Fruit fly (Drosophila melanogaster) whole organism, embryonic: ENCODE measurements around the gene mtTFB2.
A peak's percentile ranks its signal among the peaks of the same experiment; 100 is the strongest.

Experiments
- Adf1 ChIP-seq: fragments of 200-800 bp; sonication (Bioruptor generic); IDR thresholded peaks from 2 replicates; pipeline ENCODE4 v1.3.6; 2022; ENCODE audit warnings: missing biosample characterization, missing genetic modification characterization
- Aef1 ChIP-seq: fragments of 200-800 bp; sonication (Bioruptor generic); IDR thresholded peaks from 3 replicates; pipeline ENCODE4 v1.3.6; 2022; ENCODE audit warnings: missing biosample characterization, missing genetic modification characterization
- Atf3 ChIP-seq: fragments of 200-800 bp; sonication (Bioruptor generic); optimal IDR thresholded peaks from 3 replicates; lab custom pipeline; 2016; ENCODE audit warnings: missing biosample characterization, missing genetic modification characterization
- CG10209 ChIP-seq: fragments of 200-800 bp; sonication (Bioruptor generic); optimal IDR thresholded peaks from 3 replicates; lab custom pipeline; 2017; ENCODE audit warnings: missing biosample characterization, mild to moderate bottlenecking, missing genetic modification characterization, missing genetic modification reagents
- CG12391 ChIP-seq: fragments of 200-800 bp; sonication (Bioruptor generic); optimal IDR thresholded peaks from 3 replicates; lab custom pipeline; 2018; ENCODE audit warnings: missing biosample characterization, mild to moderate bottlenecking, missing genetic modification characterization, moderate library complexity
- CG14667 ChIP-seq: fragments of 200-800 bp; sonication (Bioruptor generic); IDR thresholded peaks from 2 replicates; pipeline ENCODE4 v1.3.6; 2022; ENCODE audit warnings: missing biosample characterization, missing genetic modification characterization
- CG16863 ChIP-seq: fragments of 200-800 bp; sonication (Bioruptor generic); optimal IDR thresholded peaks from 3 replicates; lab custom pipeline; 2016; ENCODE audit warnings: missing biosample characterization, missing genetic modification characterization
- CG17328 ChIP-seq: fragments of 200-800 bp; sonication (Bioruptor generic); IDR thresholded peaks from 2 replicates; pipeline ENCODE4 v1.3.6; 2022; ENCODE audit warnings: missing biosample characterization, missing genetic modification characterization
- CG17612 ChIP-seq: fragments of 200-800 bp; sonication (Bioruptor generic); IDR thresholded peaks from 2 replicates; pipeline ENCODE4 v1.3.6; 2022; ENCODE audit warnings: missing biosample characterization, missing genetic modification characterization
- CG18011 ChIP-seq: fragments of 200-800 bp; sonication (Bioruptor generic); optimal IDR thresholded peaks from 2 replicates; lab custom pipeline; 2017; ENCODE audit warnings: missing biosample characterization, missing genetic modification characterization, mild to moderate bottlenecking, moderate library complexity, missing genotype
- CG18619 ChIP-seq: fragments of 200-800 bp; sonication (Bioruptor generic); optimal IDR thresholded peaks from 3 replicates; lab custom pipeline; 2017; ENCODE audit warnings: missing biosample characterization, mild to moderate bottlenecking, missing genetic modification characterization
- CG30431 ChIP-seq: fragments of 200-800 bp; sonication (Bioruptor generic); optimal IDR thresholded peaks from 2 replicates; lab custom pipeline; 2017; ENCODE audit warnings: missing biosample characterization, missing genetic modification characterization
- CG31388 ChIP-seq: fragments of 200-800 bp; sonication (Bioruptor generic); optimal IDR thresholded peaks from 2 replicates; lab custom pipeline; 2016; ENCODE audit warnings: missing biosample characterization, missing genetic modification characterization
- CG3163 ChIP-seq: fragments of 200-800 bp; sonication (Bioruptor generic); optimal IDR thresholded peaks from 3 replicates; lab custom pipeline; 2016; ENCODE audit warnings: missing biosample characterization, missing genetic modification characterization
- CG6254 ChIP-seq: fragments of 200-800 bp; sonication (Bioruptor generic); optimal IDR thresholded peaks from 3 replicates; lab custom pipeline; 2017; ENCODE audit warnings: mild to moderate bottlenecking, missing biosample characterization, missing genetic modification reagents, missing genetic modification characterization
- CG7357 ChIP-seq: fragments of 200-800 bp; sonication (Bioruptor generic); IDR thresholded peaks from 3 replicates; pipeline ENCODE4 v1.3.6; 2022; ENCODE audit warnings: missing biosample characterization, missing genetic modification characterization
- CG7839 ChIP-seq: fragments of 200-800 bp; sonication (Bioruptor generic); optimal IDR thresholded peaks from 3 replicates; lab custom pipeline; 2018; ENCODE audit warnings: missing biosample characterization, mild to moderate bottlenecking, missing genetic modification characterization, moderate library complexity
- CG9932 ChIP-seq: fragments of 200-800 bp; sonication (Bioruptor generic); IDR thresholded peaks from 2 replicates; pipeline ENCODE4 v1.3.6; 2022; ENCODE audit warnings: missing biosample characterization, missing genetic modification characterization
- CHES-1-like ChIP-seq: fragments of 200-800 bp; sonication (Bioruptor generic); optimal IDR thresholded peaks from 2 replicates; lab custom pipeline; 2016; ENCODE audit warnings: missing biosample characterization, missing genetic modification characterization
- Chrac-16 ChIP-seq: fragments of 200-800 bp; sonication (Bioruptor generic); optimal IDR thresholded peaks from 3 replicates; lab custom pipeline; 2016; ENCODE audit warnings: missing biosample characterization, missing genetic modification characterization
- CrebB ChIP-seq: fragments of 200-800 bp; sonication (Bioruptor generic); optimal IDR thresholded peaks from 3 replicates; lab custom pipeline; 2018; ENCODE audit warnings: missing biosample characterization, mild to moderate bottlenecking, missing genetic modification characterization
- Ets65A ChIP-seq: fragments of 200-800 bp; sonication (Bioruptor generic); peaks from one replicate; lab custom pipeline; 2016; ENCODE audit warnings: missing biosample characterization, missing genetic modification characterization
- NC2α ChIP-seq: fragments of 200-800 bp; sonication (Bioruptor generic); optimal IDR thresholded peaks from 2 replicates; lab custom pipeline; 2016; ENCODE audit warnings: missing biosample characterization, missing genetic modification characterization
- NfI ChIP-seq: fragments of 200-800 bp; sonication (Bioruptor generic); optimal IDR thresholded peaks from 3 replicates; lab custom pipeline; 2018; ENCODE audit warnings: missing biosample characterization, mild to moderate bottlenecking, missing genetic modification characterization, moderate library complexity
- Side ChIP-seq: fragments of 200-800 bp; sonication (Bioruptor generic); optimal IDR thresholded peaks from 2 replicates; lab custom pipeline; 2016; ENCODE audit warnings: missing biosample characterization, missing genetic modification characterization
- Sox100B ChIP-seq: fragments of 200-800 bp; sonication (Bioruptor generic); optimal IDR thresholded peaks from 3 replicates; lab custom pipeline; 2018; ENCODE audit warnings: missing biosample characterization, mild to moderate bottlenecking, missing genetic modification characterization
- br ChIP-seq: fragments of >200 bp; optimal IDR thresholded peaks from 2 replicates; lab custom pipeline; 2017
- btn ChIP-seq: fragments of 200-800 bp; sonication (Bioruptor generic); optimal IDR thresholded peaks from 2 replicates; lab custom pipeline; 2016; ENCODE audit warnings: missing biosample characterization, missing genetic modification characterization
- ci ChIP-seq: fragments of 200-800 bp; sonication (Bioruptor generic); IDR thresholded peaks from 3 replicates; pipeline ENCODE4 v1.3.6; 2022; ENCODE audit warnings: missing biosample characterization, missing genetic modification characterization
- cwo ChIP-seq: fragments of 200-800 bp; sonication (Bioruptor generic); optimal IDR thresholded peaks from 3 replicates; lab custom pipeline; 2017; ENCODE audit warnings: missing biosample characterization, missing genetic modification characterization, mild to moderate bottlenecking, moderate library complexity, missing genetic modification reagents
- dm ChIP-seq: fragments of 200-800 bp; sonication (Bioruptor generic); optimal IDR thresholded peaks from 3 replicates; lab custom pipeline; 2016; ENCODE audit warnings: missing biosample characterization, missing genetic modification characterization
- emc ChIP-seq: fragments of 200-800 bp; sonication (Bioruptor generic); optimal IDR thresholded peaks from 2 replicates; lab custom pipeline; 2016; ENCODE audit warnings: missing biosample characterization, missing genetic modification characterization
- exex ChIP-seq: fragments of 200-800 bp; sonication (Bioruptor generic); optimal IDR thresholded peaks from 4 replicates; lab custom pipeline; 2018; ENCODE audit warnings: missing biosample characterization, mild to moderate bottlenecking, missing genetic modification characterization, moderate library complexity
- her ChIP-seq: fragments of 200-800 bp; sonication (Bioruptor generic); optimal IDR thresholded peaks from 2 replicates; lab custom pipeline; 2016; ENCODE audit warnings: missing biosample characterization, missing genetic modification characterization
- jigr1 ChIP-seq: fragments of 200-800 bp; sonication (Bioruptor generic); IDR thresholded peaks from 3 replicates; pipeline ENCODE4 v1.3.6; 2022; ENCODE audit warnings: missing biosample characterization, missing genetic modification characterization
- lab ChIP-seq: fragments of 200-800 bp; sonication (Bioruptor generic); optimal IDR thresholded peaks from 3 replicates; lab custom pipeline; 2017; ENCODE audit warnings: missing biosample characterization, missing genetic modification characterization, mild to moderate bottlenecking, moderate library complexity, missing genetic modification reagents
- lilli ChIP-seq: fragments of 200-800 bp; sonication (Bioruptor generic); optimal IDR thresholded peaks from 3 replicates; lab custom pipeline; 2016; ENCODE audit warnings: missing biosample characterization, missing genetic modification characterization
- onecut ChIP-seq: fragments of 200-800 bp; sonication (Bioruptor generic); IDR thresholded peaks from 2 replicates; pipeline ENCODE4 v1.3.6; 2022; ENCODE audit warnings: missing biosample characterization, missing genetic modification characterization
- pan ChIP-seq, 4 experiments: fragments of >200 bp in 3 of 4; fragments of 200-800 bp in 1 of 4; sonication (Bioruptor generic) in 1 of 4; optimal IDR thresholded peaks in 3 of 4; IDR thresholded peaks in 1 of 4; 2 replicates each; pipeline versions ENCODE4 v1.3.6 to Lab custom; 2017 to 2022; ENCODE audit warnings: missing biosample characterization in 2 of 4, missing genetic modification characterization in 2 of 4, mixed read lengths in 1 of 4
- ranshi ChIP-seq: fragments of 200-800 bp; sonication (Bioruptor generic); IDR thresholded peaks from 2 replicates; pipeline ENCODE4 v1.3.6; 2022; ENCODE audit warnings: missing biosample characterization, missing genetic modification characterization
- ro ChIP-seq: fragments of 200-800 bp; sonication (Bioruptor generic); IDR thresholded peaks from 2 replicates; pipeline ENCODE4 v1.3.6; 2022; ENCODE audit warnings: missing biosample characterization, missing genetic modification characterization
- sim ChIP-seq: fragments of 200-800 bp; sonication (Bioruptor generic); IDR thresholded peaks from 2 replicates; pipeline ENCODE4 v1.3.6; 2022; ENCODE audit warnings: missing biosample characterization, missing genetic modification characterization
- sisA ChIP-seq: fragments of 200-800 bp; sonication (Bioruptor generic); IDR thresholded peaks from 2 replicates; pipeline ENCODE4 v1.3.6; 2022; ENCODE audit warnings: missing biosample characterization, missing genetic modification characterization
- so ChIP-seq: fragments of 200-800 bp; sonication (Bioruptor generic); IDR thresholded peaks from 3 replicates; pipeline ENCODE4 v1.3.6; 2022; ENCODE audit warnings: missing biosample characterization, missing genetic modification characterization
- sob ChIP-seq: fragments of 200-800 bp; sonication (Bioruptor generic); IDR thresholded peaks from 2 replicates; pipeline ENCODE4 v1.3.6; 2022; ENCODE audit warnings: missing biosample characterization, missing genetic modification characterization
- ssp ChIP-seq: fragments of 200-800 bp; sonication (Bioruptor generic); IDR thresholded peaks from 2 replicates; pipeline ENCODE4 v1.3.6; 2022; ENCODE audit warnings: missing biosample characterization, missing genetic modification characterization
- tgo ChIP-seq: fragments of 200-800 bp; sonication (Bioruptor generic); IDR thresholded peaks from 3 replicates; pipeline ENCODE4 v1.3.6; 2022; ENCODE audit warnings: missing biosample characterization, missing genetic modification characterization
- tup ChIP-seq: fragments of 200-800 bp; sonication (Bioruptor generic); optimal IDR thresholded peaks from 2 replicates; lab custom pipeline; 2016; ENCODE audit warnings: missing biosample characterization, mild to moderate bottlenecking, missing genetic modification characterization, moderate library complexity
- twi ChIP-seq: fragments of 200-800 bp; optimal IDR thresholded peaks from 2 replicates; lab custom pipeline; 2019; ENCODE audit warnings: missing biosample characterization, mild to moderate bottlenecking, missing genetic modification characterization, moderate library complexity
- zfh1 ChIP-seq: fragments of 200-800 bp; sonication (Bioruptor generic); IDR thresholded peaks from 3 replicates; pipeline ENCODE4 v1.3.6; 2022; ENCODE audit warnings: missing biosample characterization, missing genetic modification characterization

The mtTFB2 gene

dm6 chr3R:10087206-10087927 lies 42.0 kb downstream of the mtTFB2 start (continued):
- TF ChIP-seq Side (peak; percentile 84), Sox100B (GFP tag; lab: Kevin White, UChicago) (peak; percentile 20), pan (optimal IDR thresholded peaks at IDR 0.05; lab: Kevin White, UChicago) (no peak), pan (GFP tag; optimal IDR thresholded peaks at IDR 0.05 in 1 of 2, IDR thresholded peaks at IDR 0.05 in 1 of 2) (peak in 1 of 2 experiments; percentile 74), sim (GFP tag; lab: Robert Waterston, UW) (no peak), br (lab: Kevin White, UChicago) (no peak), Aef1 (GFP tag; lab: Robert Waterston, UW) (peak; percentile 80), CG6254 (GFP tag; lab: Kevin White, UChicago) (no peak), cwo (GFP tag; lab: Kevin White, UChicago) (peak; percentile 66), NC2α (GFP tag; lab: Kevin White, UChicago) (peak; percentile 15), twi (tag; lab: Kevin White, UChicago) (no peak), CG31388 (GFP tag; lab: Kevin White, UChicago) (no peak), zfh1 (GFP tag; lab: Robert Waterston, UW) (peak; percentile 66; the same call in 2 of the 3 replicates), CrebB (tag; lab: Kevin White, UChicago) (no peak), Atf3 (GFP tag; lab: Kevin White, UChicago) (peak; percentile 6), CG14667 (GFP tag; lab: Robert Waterston, UW) (peak; percentile 56), exex (peak; percentile 5), tgo (GFP tag; lab: Robert Waterston, UW) (peak; percentile 74), ci (GFP tag; lab: Robert Waterston, UW) (peak; percentile 62; the same call in 2 of the 3 replicates), dm (GFP tag; lab: Kevin White, UChicago) (peak; percentile 32), CG18619 (GFP tag; lab: Kevin White, UChicago) (peak; percentile 59), CHES-1-like (GFP tag; lab: Kevin White, UChicago) (peak; percentile 67), sisA (GFP tag; lab: Robert Waterston, UW) (peak; percentile 76), CG3163 (peak; percentile 28), onecut (GFP tag; lab: Robert Waterston, UW) (no peak), ranshi (peak; percentile 70; the same call in 1 of the 2 replicates), her (peak; percentile 69), Chrac-16 (GFP tag; lab: Kevin White, UChicago) (peak; percentile 21), btn (GFP tag; lab: Kevin White, UChicago) (peak; percentile 21), CG16863 (GFP tag; lab: Kevin White, UChicago) (peak; percentile 55), Ets65A (GFP tag; lab: Kevin White, UChicago) (peak; percentile 96), so (GFP tag; lab: Robert Waterston, UW) (0 out of 3 replicates have a peak, but pooled peaks have one; percentile 61), CG18011 (GFP tag; lab: Kevin White, UChicago) (peak; percentile 60), CG17328 (GFP tag; lab: Robert Waterston, UW) (peak; percentile 74), sob (GFP tag; lab: Robert Waterston, UW) (peak; percentile 55; the same call in 1 of the 2 replicates), Adf1 (GFP tag; lab: Robert Waterston, UW) (peak; percentile 82), CG17612 (0 out of 2 replicates have a peak, but pooled peaks have one; percentile 32), CG7357 (GFP tag; lab: Robert Waterston, UW) (peak; percentile 58; the same call in 1 of the 3 replicates), CG7839 (tag; lab: Kevin White, UChicago) (peak; percentile 69), CG12391 (tag; lab: Kevin White, UChicago) (peak; percentile 43), ro (GFP tag; lab: Robert Waterston, UW) (no peak), CG10209 (GFP tag; lab: Kevin White, UChicago) (peak; percentile 69), ssp (GFP tag; lab: Robert Waterston, UW) (peak; percentile 40; the same call in 1 of the 2 replicates), emc (GFP tag; lab: Kevin White, UChicago) (peak; percentile 41), tup (no peak), CG9932 (GFP tag; lab: Robert Waterston, UW) (peak; percentile 67), NfI (GFP tag; lab: Kevin White, UChicago) (peak; percentile 59), jigr1 (GFP tag; lab: Robert Waterston, UW) (no peak), lilli (GFP tag; lab: Kevin White, UChicago) (peak; percentile 77), CG30431 (GFP tag; lab: Kevin White, UChicago) (peak; percentile 46), lab (GFP tag; lab: Kevin White, UChicago) (peak; percentile 79)
